Worm (Caenorhabditis elegans) whole organism, L2 larva: ENCODE data around the gene W06G6.10.

Source experiments
- F13H6.1 ChIP-seq: sonication (generic microtip); optimal IDR thresholded peaks from 2 replicates; lab custom pipeline; 2016; ENCODE audit warnings: missing genetic modification characterization, missing compliant biosample characterization
- Y55F3AM.14 ChIP-seq: fragments of 200-800 bp; sonication (Bioruptor generic); optimal IDR thresholded peaks from 2 replicates; lab custom pipeline; 2018; ENCODE audit warnings: mild to moderate bottlenecking, missing genetic modification characterization, missing compliant biosample characterization
- ZK546.5 ChIP-seq: sonication (generic microtip); optimal IDR thresholded peaks from 2 replicates; lab custom pipeline; 2017; ENCODE audit warnings: missing biosample characterization, missing genetic modification characterization
- alr-1 ChIP-seq: fragments of 150-350 bp; optimal IDR thresholded peaks from 2 replicates; lab custom pipeline; 2014; ENCODE audit warnings: missing biosample characterization, missing genetic modification characterization
- aly-2 ChIP-seq: fragments of 150-350 bp; optimal IDR thresholded peaks from 2 replicates; lab custom pipeline; 2014; ENCODE audit warnings: missing biosample characterization, missing genetic modification characterization
- ama-1 ChIP-seq: fragments of 150-350 bp; optimal IDR thresholded peaks from 2 replicates; lab custom pipeline; 2018; ENCODE audit warnings: inconsistent platforms
- blmp-1 ChIP-seq: sonication (generic microtip); optimal IDR thresholded peaks from 2 replicates; lab custom pipeline; 2017; ENCODE audit warnings: missing genetic modification characterization, mild to moderate bottlenecking, missing compliant biosample characterization, antibody characterized with exemption, moderate library complexity; ENCODE audit not compliant: insufficient read depth
- ceh-16 ChIP-seq: fragments of 150-350 bp; optimal IDR thresholded peaks from 2 replicates; lab custom pipeline; 2014; ENCODE audit warnings: missing biosample characterization, missing genetic modification characterization
- ceh-82 ChIP-seq: fragments of 150-350 bp; optimal IDR thresholded peaks from 2 replicates; lab custom pipeline; 2014; ENCODE audit warnings: missing biosample characterization, missing genetic modification characterization
- crh-2 ChIP-seq: sonication (generic microtip); optimal IDR thresholded peaks from 2 replicates; lab custom pipeline; 2017; ENCODE audit warnings: missing biosample characterization, missing genetic modification characterization
- dmd-4 ChIP-seq: sonication (generic microtip); optimal IDR thresholded peaks from 2 replicates; lab custom pipeline; 2017; ENCODE audit warnings: missing biosample characterization, missing genetic modification characterization
- egl-27 ChIP-seq: sonication (generic microtip); optimal IDR thresholded peaks from 3 replicates; lab custom pipeline; 2017; ENCODE audit warnings: missing biosample characterization, missing genetic modification reagents, missing genetic modification characterization
- elt-1 ChIP-seq: fragments of 150-350 bp; optimal IDR thresholded peaks from 2 replicates; lab custom pipeline; 2014; ENCODE audit warnings: missing biosample characterization, missing genetic modification characterization
- elt-3 ChIP-seq: sonication (generic microtip); optimal IDR thresholded peaks from 2 replicates; lab custom pipeline; 2017; ENCODE audit warnings: missing biosample characterization, missing genetic modification characterization
- fos-1 ChIP-seq: fragments of 150-350 bp; optimal IDR thresholded peaks from 2 replicates; lab custom pipeline; 2014; ENCODE audit warnings: missing biosample characterization, missing genetic modification characterization
- gmeb-1 ChIP-seq: fragments of 150-350 bp; optimal IDR thresholded peaks from 2 replicates; lab custom pipeline; 2014; ENCODE audit warnings: missing biosample characterization, missing genetic modification characterization
- lin-11 ChIP-seq: fragments of 150-350 bp; sonication (generic microtip); optimal IDR thresholded peaks from 2 replicates; lab custom pipeline; 2014; ENCODE audit warnings: missing biosample characterization, missing genetic modification characterization, inconsistent platforms, mixed read lengths
- lin-13 ChIP-seq: fragments of 150-350 bp; optimal IDR thresholded peaks from 2 replicates; lab custom pipeline; 2014; ENCODE audit warnings: missing biosample characterization, missing genetic modification reagents, missing genetic modification characterization
- lsy-2 ChIP-seq, 2 experiments: fragments of 150-350 bp in 1 of 2; sonication (generic microtip) in 1 of 2; optimal IDR thresholded peaks; 2 replicates each; lab custom pipeline; 2014 to 2017; ENCODE audit warnings: missing biosample characterization in 2 of 2, missing genetic modification characterization in 2 of 2
- mab-5 ChIP-seq: fragments of 150-350 bp; optimal IDR thresholded peaks from 2 replicates; lab custom pipeline; 2014; ENCODE audit warnings: missing biosample characterization, missing genetic modification characterization
- mbf-1 ChIP-seq: sonication (generic microtip); optimal IDR thresholded peaks from 2 replicates; lab custom pipeline; 2017; ENCODE audit warnings: missing biosample characterization, missing genetic modification characterization
- mdl-1 ChIP-seq, 2 experiments: fragments of 150-350 bp in 1 of 2; sonication (generic microtip) in 1 of 2; optimal IDR thresholded peaks; 2 replicates each; lab custom pipeline; 2017; ENCODE audit warnings: missing biosample characterization in 2 of 2, missing genetic modification characterization in 2 of 2
- nhr-10 ChIP-seq: sonication (generic microtip); optimal IDR thresholded peaks from 2 replicates; lab custom pipeline; 2017; ENCODE audit warnings: missing biosample characterization, missing genetic modification characterization
- nhr-129 ChIP-seq: fragments of 150-350 bp; optimal IDR thresholded peaks from 2 replicates; lab custom pipeline; 2014; ENCODE audit warnings: missing biosample characterization, missing genetic modification characterization
- nhr-21 ChIP-seq: fragments of 150-350 bp; optimal IDR thresholded peaks from 2 replicates; lab custom pipeline; 2014; ENCODE audit warnings: missing biosample characterization, missing genetic modification characterization
- nhr-237 ChIP-seq: fragments of 150-350 bp; optimal IDR thresholded peaks from 2 replicates; lab custom pipeline; 2014; ENCODE audit warnings: missing biosample characterization, missing genetic modification characterization
- nhr-6 ChIP-seq: fragments of 150-350 bp; optimal IDR thresholded peaks from 2 replicates; lab custom pipeline; 2014; ENCODE audit warnings: missing biosample characterization, missing genetic modification characterization
- nhr-77 ChIP-seq: fragments of 150-350 bp; optimal IDR thresholded peaks from 2 replicates; lab custom pipeline; 2014; ENCODE audit warnings: missing biosample characterization, missing genetic modification characterization
- sem-4 ChIP-seq: fragments of 150-350 bp; optimal IDR thresholded peaks from 2 replicates; lab custom pipeline; 2014; ENCODE audit warnings: missing biosample characterization, missing genetic modification reagents, missing genetic modification characterization
- skn-1 ChIP-seq: sonication (generic microtip); optimal IDR thresholded peaks from 2 replicates; lab custom pipeline; 2017; ENCODE audit warnings: missing biosample characterization, missing genetic modification characterization
- unc-39 ChIP-seq: fragments of 150-350 bp; optimal IDR thresholded peaks from 2 replicates; lab custom pipeline; 2014; ENCODE audit warnings: missing biosample characterization, missing genetic modification characterization
- unc-55 ChIP-seq: fragments of 150-350 bp; sonication (generic microtip); optimal IDR thresholded peaks from 3 replicates; lab custom pipeline; 2014; ENCODE audit warnings: missing biosample characterization, missing genetic modification reagents, missing genetic modification characterization
- zag-1 ChIP-seq: fragments of 150-350 bp; optimal IDR thresholded peaks from 2 replicates; lab custom pipeline; 2014; ENCODE audit warnings: missing biosample characterization, missing genetic modification characterization
- ztf-1 ChIP-seq: fragments of 200-800 bp; sonication (Bioruptor generic); conservative IDR thresholded peaks from 2 replicates; pipeline ENCODE4 v1.3.6; 2022; ENCODE audit warnings: missing genetic modification characterization, missing compliant biosample characterization
- ztf-11 ChIP-seq: sonication (generic microtip); optimal IDR thresholded peaks from 2 replicates; lab custom pipeline; 2017; ENCODE audit warnings: missing biosample characterization, missing genetic modification characterization
- ztf-4 ChIP-seq: fragments of 150-350 bp; optimal IDR thresholded peaks from 2 replicates; lab custom pipeline; 2014; ENCODE audit warnings: missing biosample characterization, missing genetic modification characterization

The W06G6.10 gene

DNA sequence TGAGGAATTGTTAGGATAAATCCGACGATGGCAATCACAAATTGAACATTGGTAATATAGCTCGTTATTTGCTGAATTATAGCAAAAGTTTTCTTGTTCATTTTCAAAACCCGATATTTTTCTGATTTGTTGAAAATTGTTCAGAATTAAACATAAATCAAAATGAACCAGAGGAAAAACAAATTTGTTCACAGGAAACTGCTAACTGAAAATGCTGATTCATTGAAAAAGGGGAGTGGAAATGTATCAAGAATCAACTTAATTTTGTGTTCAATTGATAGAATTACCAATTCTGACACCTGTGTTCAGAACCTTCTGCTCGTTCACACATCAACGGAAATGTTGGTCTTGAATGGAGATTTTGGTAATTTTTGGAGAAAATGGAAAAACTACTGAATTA lies 3.4 kb downstream of the W06G6.10 start, which contains the start of gene srw-77:
Gene srw-77 (minus strand): TSS at position 101 of the 400 bp plus-strand sequence.
- no peak for TF ChIP-seq fos-1 (tag; lab: Kevin White, UChicago)
- TF ChIP-seq mbf-1 (tag; lab: Kevin White, UChicago), result no peak
- TF ChIP-seq alr-1 (tag; lab: Kevin White, UChicago), result no peak
- no peak for TF ChIP-seq ceh-16
- TF ChIP-seq nhr-77 (tag; lab: Kevin White, UChicago), result no peak
- no peak for TF ChIP-seq zag-1 (tag; lab: Kevin White, UChicago)
- TF ChIP-seq gmeb-1, result no peak
- TF ChIP-seq unc-39 (tag; lab: Kevin White, UChicago), result no peak
- no peak for TF ChIP-seq mdl-1 (tag; optimal IDR thresholded peaks at IDR 0.05; lab: Kevin White, UChicago)
- no peak for TF ChIP-seq egl-27 (tag; lab: Kevin White, UChicago)
- TF ChIP-seq, all 48 proteins: peak for 0

DNA sequence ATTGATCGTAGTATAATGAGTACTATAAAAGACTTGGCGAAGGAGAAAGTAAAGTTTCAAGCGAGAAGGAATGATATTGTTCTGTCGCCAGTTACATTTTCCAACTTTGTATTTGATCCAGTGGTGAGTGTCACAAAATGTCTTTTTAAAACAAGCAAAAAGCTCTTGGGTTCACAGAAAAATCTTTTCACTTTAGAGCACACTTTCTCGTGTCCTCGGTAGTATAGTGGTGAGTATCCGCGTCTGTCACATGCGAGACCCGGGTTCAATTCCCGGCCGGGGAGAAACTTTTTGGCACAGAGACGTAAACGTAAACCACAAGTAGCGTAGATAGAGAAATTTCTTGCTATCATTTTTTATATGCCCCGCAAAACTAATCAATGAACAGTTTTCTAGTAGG lies 6.6 kb downstream of the W06G6.10 start:
- TF ChIP-seq elt-3 (no peak), skn-1 (tag; lab: Kevin White, UChicago) (no peak), aly-2 (tag; lab: Kevin White, UChicago) (no peak), crh-2 (tag; lab: Kevin White, UChicago) (no peak), ztf-11 (tag; lab: Kevin White, UChicago) (no peak), alr-1 (tag; lab: Kevin White, UChicago) (no peak), unc-39 (tag; lab: Kevin White, UChicago) (no peak), sem-4 (tag; lab: Kevin White, UChicago) (no peak), elt-1 (tag; lab: Kevin White, UChicago) (no peak), ceh-16 (no peak), nhr-21 (tag; lab: Kevin White, UChicago) (no peak)

DNA sequence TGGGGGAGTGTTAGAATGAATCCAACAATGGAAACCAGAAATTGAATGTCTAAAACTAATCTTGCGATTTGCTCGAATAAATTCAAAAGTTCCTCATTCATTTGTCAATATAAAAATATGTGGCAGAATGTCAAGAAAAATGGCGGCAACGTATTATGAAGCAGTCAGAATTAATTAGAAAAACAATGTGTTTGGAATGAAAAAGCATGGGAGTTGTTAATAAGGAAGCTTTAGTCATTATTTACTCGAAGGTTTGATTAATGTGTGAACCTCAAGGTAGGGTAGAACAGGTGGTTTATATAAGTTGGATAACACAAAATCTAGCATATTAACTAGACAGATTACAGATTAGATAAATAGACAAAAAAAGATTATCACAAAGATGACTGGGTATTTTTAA lies 8.8 kb downstream of the W06G6.10 start, which contains the start of gene srw-76:
Gene srw-76 (minus strand): TSS at position 101 of the 400 bp plus-strand sequence.
- TF ChIP-seq dmd-4 (tag; lab: Kevin White, UChicago), result no peak
- TF ChIP-seq ztf-1 (GFP tag; lab: Robert Waterston, UW), result no peak
- TF ChIP-seq mbf-1 (tag; lab: Kevin White, UChicago), result no peak

DNA sequence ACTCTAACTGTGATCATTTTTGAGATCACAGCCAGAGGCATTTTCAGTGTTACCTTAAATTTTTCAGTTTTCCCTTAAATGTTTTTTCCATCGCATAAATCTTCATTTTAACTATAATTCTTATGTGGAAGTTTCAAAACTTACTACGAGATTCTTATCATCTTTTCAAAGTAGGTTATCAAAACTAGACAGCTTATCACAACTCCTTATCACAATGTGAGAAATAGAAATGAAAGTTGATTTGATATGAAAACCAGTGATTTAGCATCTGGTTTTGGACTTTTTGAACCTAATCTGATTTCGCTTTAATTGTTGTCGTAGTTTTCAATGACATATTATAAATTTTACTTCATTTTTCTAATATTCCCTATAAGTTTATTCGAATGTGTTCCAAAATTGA lies 11.1 kb downstream of the W06G6.10 start, which contains the start of gene mltn-11:
Gene mltn-11 (plus strand): TSS at position 276 of the 400 bp plus-strand sequence.
- TF ChIP-seq unc-55 (GFP tag; lab: Kevin White, UChicago) (no peak), ZK546.5 (no peak), zag-1 (tag; lab: Kevin White, UChicago) (no peak), dmd-4 (tag; lab: Kevin White, UChicago) (no peak), blmp-1 (tag; lab: Kevin White, UChicago) (no peak), Y55F3AM.14 (GFP tag; lab: Kevin White, UChicago) (no peak), F13H6.1 (tag; lab: Kevin White, UChicago) (no peak), mab-5 (tag; lab: Kevin White, UChicago) (no peak), lsy-2 (tag; optimal IDR thresholded peaks at IDR 0.05; lab: Kevin White, UChicago) (no peak), egl-27 (tag; lab: Kevin White, UChicago) (no peak), nhr-77 (tag; lab: Kevin White, UChicago) (no peak)
- TF ChIP-seq, all 48 proteins: peak for 0

DNA sequence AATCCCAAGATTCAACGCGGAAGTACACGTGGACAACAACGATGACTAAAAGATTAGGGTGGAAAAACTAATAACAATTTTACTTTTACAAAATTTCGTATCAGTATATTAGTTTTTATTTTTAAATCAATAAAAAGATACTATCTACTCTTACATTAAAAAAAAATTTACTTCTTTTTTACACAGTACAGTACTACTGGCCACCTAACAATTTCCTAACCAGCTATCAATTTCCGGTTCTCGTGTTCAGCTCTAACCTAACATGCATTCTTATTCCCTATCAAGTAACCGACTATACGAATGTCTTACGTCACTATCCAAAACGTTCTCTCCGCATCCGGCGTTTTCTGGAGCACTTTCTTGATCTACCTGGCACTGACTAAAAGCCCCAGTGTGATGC lies 17.4 kb downstream of the W06G6.10 start, which contains the start of gene srd-21:
Gene srd-21 (plus strand): TSS at position 301 of the 400 bp plus-strand sequence.
- TF ChIP-seq nhr-129 (no peak), sem-4 (tag; lab: Kevin White, UChicago) (no peak), gmeb-1 (no peak), elt-3 (no peak)

DNA sequence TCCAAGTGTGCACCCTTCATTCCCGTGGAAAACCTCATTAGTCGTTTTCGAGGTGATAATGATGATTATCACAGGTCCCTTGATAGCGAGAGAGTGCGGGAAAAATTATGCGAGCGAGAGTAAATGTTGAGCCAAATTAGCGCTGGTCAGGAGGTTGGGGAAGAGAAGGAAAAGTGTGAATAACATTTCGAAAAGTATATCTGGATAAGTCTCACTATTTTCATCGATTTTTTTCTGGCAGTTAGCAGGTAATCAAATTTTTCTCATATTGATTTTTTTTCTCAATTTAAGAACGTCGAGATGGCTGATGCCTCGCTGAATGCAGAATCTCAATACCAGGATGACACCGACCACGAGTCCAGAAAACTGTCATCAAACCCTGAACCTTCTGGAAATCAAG lies 18.0 kb downstream of the W06G6.10 start, which contains the start of gene W06G6.2:
Gene W06G6.2 (plus strand): TSS at position 301 of the 400 bp plus-strand sequence.
- no peak for TF ChIP-seq ceh-82 (tag; lab: Kevin White, UChicago)
- TF ChIP-seq fos-1 (tag; lab: Kevin White, UChicago), result no peak
- no peak for TF ChIP-seq elt-3
- no peak for TF ChIP-seq ZK546.5
- TF ChIP-seq ama-1 (lab: Kevin White, UChicago), result no peak
- TF ChIP-seq elt-1 (tag; lab: Kevin White, UChicago), result no peak
- TF ChIP-seq nhr-237, result no peak
- no peak for TF ChIP-seq ceh-16
- no peak for TF ChIP-seq unc-39 (tag; lab: Kevin White, UChicago)
- TF ChIP-seq lin-13, result no peak
- no peak for TF ChIP-seq nhr-10 (tag; lab: Kevin White, UChicago)
- TF ChIP-seq lin-11 (tag; lab: Kevin White, UChicago), result no peak
- TF ChIP-seq mdl-1 (tag; optimal IDR thresholded peaks at IDR 0.05; lab: Kevin White, UChicago), result no peak
- no peak for TF ChIP-seq nhr-129
- no peak for TF ChIP-seq unc-55 (GFP tag; lab: Kevin White, UChicago)
- TF ChIP-seq nhr-6 (tag; lab: Kevin White, UChicago), result no peak
- no peak for TF ChIP-seq ztf-4
- no peak for TF ChIP-seq blmp-1 (tag; lab: Kevin White, UChicago)
- TF ChIP-seq mab-5 (tag; lab: Kevin White, UChicago), result no peak
